Worm (Caenorhabditis elegans): ENCODE data around the gene C46F4.3.
A peak's percentile ranks its signal among the peaks of the same experiment; 100 is the strongest.

Gene C46F4.3

DNA sequence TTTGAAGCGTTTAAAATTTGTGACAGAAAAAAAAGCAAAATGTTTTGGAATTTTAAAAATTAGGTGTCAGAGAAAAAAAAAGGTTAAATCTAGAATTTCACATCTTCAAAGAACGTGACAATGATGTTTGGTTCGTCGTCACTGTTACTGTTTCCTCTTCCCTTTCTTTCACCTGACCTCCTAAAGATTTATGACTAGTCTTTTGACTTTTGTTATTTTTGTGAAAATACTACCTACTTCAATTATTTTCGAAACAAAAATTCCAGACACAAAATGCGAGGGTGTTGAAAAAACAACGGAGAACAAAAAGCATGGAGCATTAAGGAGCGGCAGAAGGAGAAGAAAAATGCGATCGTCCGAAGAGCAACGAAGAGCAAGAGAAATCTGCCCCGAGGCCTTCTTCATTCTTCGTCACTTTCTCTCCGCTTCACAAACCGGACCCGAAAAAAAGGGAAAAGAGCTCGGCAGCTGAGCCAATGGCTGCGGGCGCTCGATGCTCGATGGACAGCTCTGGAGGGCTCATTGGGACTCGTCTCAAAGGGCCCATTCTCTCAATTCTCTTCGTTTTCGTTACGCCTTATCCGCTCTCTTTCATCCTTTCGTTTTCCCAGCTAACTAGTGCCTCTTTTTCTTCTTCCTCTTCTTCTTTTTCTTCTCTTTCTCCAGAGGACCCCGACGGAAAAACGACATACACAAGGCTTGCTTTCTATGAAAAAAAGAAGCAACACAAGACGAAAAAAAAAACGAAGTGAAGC lies 40.8 kb downstream of the C46F4.3 start:
- TF ChIP-seq ceh-39 (tag; optimal IDR thresholded peaks at IDR 0.05) (no peak), mls-2 (tag; optimal IDR thresholded peaks at IDR 0.05) (no peak), ces-1 (GFP tag; optimal IDR thresholded peaks at IDR 0.05) (peak; percentile 67), unc-120 (tag; optimal IDR thresholded peaks at IDR 0.05; ENCODE audit: poor library complexity, severe bottlenecking) (peak; percentile 83), elt-1 (tag; optimal IDR thresholded peaks at IDR 0.05; ENCODE audit: borderline replicate concordance, insufficient read depth) (no peak), lsy-2 (tag; optimal IDR thresholded peaks at IDR 0.05) (no peak), unc-62 (GFP tag; optimal IDR thresholded peaks at IDR 0.05) (peak; percentile 5)

DNA sequence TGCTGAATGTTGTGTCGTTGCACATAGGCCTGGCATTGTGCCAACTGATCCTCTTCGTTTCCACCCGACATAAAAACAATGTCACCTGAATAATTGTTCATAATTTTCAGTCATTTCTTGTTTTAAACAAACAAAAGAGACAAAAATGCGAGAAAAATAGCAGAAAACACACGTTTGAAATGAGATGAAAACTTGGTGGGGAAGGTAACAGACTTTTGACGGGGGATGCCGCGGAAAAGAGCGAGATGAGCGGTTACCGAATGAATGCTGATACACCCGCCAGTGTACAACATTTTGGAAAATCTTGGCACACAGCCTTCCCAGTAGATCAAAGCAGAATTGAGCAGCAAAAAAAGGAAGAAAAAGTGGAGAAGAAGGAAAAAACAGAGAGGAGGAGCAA lies 42.2 kb downstream of the C46F4.3 start, which contains the start of gene kin-2:
kin-2 (minus strand) TSS at position 101 of the 400 bp plus-strand sequence.
- TF ChIP-seq unc-62 (GFP tag; optimal IDR thresholded peaks at IDR 0.05) (no peak), elt-3 (tag; optimal IDR thresholded peaks at IDR 0.05) (no peak), unc-120 (tag; optimal IDR thresholded peaks at IDR 0.05; ENCODE audit: poor library complexity, severe bottlenecking) (no peak), ces-1 (GFP tag; optimal IDR thresholded peaks at IDR 0.05) (no peak), tbx-8 (GFP tag; optimal IDR thresholded peaks at IDR 0.05) (no peak), snpc-4 (tag; optimal IDR thresholded peaks at IDR 0.05) (no peak), nhr-76 (tag; optimal IDR thresholded peaks at IDR 0.05) (no peak), lsy-2 (tag; optimal IDR thresholded peaks at IDR 0.05) (no peak), hlh-1 (tag; optimal IDR thresholded peaks at IDR 0.05) (no peak), cnd-1 (tag; optimal IDR thresholded peaks at IDR 0.05) (no peak), nhr-28 (tag; optimal IDR thresholded peaks at IDR 0.05) (no peak), pha-4 (tag; optimal IDR thresholded peaks at IDR 0.05) (no peak), sptf-1 (tag; optimal IDR thresholded peaks at IDR 0.05) (no peak), bed-3 (GFP tag; optimal IDR thresholded peaks at IDR 0.05) (no peak)

DNA sequence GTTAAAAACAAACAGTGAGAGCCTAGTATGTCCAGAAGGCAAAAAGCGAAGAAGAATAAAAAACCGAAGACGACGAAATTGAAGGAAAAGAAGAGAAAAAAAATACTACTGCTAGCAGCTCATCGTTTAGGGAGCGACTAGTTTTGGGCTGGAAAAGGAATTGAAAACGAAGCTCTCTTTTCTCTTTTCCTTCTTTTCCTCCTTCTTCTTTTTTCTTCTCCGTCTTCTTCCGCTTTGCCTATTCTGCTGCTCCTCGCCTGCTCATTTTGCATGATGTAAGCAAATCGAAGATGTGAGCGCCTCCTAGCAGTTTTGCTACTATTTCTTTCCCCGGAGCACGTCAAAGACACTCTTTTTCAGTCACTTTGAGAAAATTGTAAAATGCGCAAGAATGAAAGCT lies 46.1 kb downstream of the C46F4.3 start:
- TF ChIP-seq ham-2 (GFP tag; optimal IDR thresholded peaks at IDR 0.05) (no peak), ces-1 (GFP tag; optimal IDR thresholded peaks at IDR 0.05) (peak; percentile 37), ceh-39 (tag; optimal IDR thresholded peaks at IDR 0.05) (no peak), mep-1 (tag; optimal IDR thresholded peaks at IDR 0.05) (peak; percentile 40)

DNA sequence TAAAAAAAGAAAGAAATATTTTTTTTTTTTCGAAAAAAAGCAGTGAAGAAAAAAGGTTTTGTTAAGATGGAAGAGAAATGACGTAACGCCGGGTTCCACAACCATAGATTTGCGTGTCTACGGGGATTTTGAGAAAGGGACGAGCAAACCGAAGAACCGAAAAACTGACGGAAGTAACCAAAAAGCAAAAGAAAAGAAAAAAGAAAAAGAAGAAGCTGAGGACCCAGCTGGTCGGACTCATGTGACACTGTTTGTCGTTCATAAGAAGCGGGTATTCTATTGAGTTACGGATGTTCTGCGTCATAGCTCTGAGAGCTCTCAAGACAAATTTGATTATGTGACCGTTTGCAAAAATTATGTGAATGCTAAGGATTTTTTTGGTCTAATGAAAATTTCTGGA lies 47.2 kb downstream of the C46F4.3 start:
- TF ChIP-seq nhr-237 (tag; optimal IDR thresholded peaks at IDR 0.05), result no peak
- no peak for TF ChIP-seq nhr-12 (tag; optimal IDR thresholded peaks at IDR 0.05)
- no peak for TF ChIP-seq lin-32 (GFP tag; optimal IDR thresholded peaks at IDR 0.05)
- no peak for TF ChIP-seq unc-39 (tag; optimal IDR thresholded peaks at IDR 0.05)
- no peak for TF ChIP-seq mab-5 (tag; optimal IDR thresholded peaks at IDR 0.05)
- TF ChIP-seq nhr-76 (tag; optimal IDR thresholded peaks at IDR 0.05), result no peak
- TF ChIP-seq ceh-43 (GFP tag; optimal IDR thresholded peaks at IDR 0.05), result no peak
- no peak for TF ChIP-seq pha-4 (tag; optimal IDR thresholded peaks at IDR 0.05)
- no peak for TF ChIP-seq hlh-1 (tag; optimal IDR thresholded peaks at IDR 0.05)
- no peak for TF ChIP-seq cnd-1 (tag; optimal IDR thresholded peaks at IDR 0.05)
- TF ChIP-seq tbx-8 (GFP tag; optimal IDR thresholded peaks at IDR 0.05), result no peak
- TF ChIP-seq unc-62 (GFP tag; optimal IDR thresholded peaks at IDR 0.05), result no peak
- TF ChIP-seq flh-1 (GFP tag; optimal IDR thresholded peaks at IDR 0.05), result no peak
- TF ChIP-seq sptf-1 (tag; optimal IDR thresholded peaks at IDR 0.05), result no peak

DNA sequence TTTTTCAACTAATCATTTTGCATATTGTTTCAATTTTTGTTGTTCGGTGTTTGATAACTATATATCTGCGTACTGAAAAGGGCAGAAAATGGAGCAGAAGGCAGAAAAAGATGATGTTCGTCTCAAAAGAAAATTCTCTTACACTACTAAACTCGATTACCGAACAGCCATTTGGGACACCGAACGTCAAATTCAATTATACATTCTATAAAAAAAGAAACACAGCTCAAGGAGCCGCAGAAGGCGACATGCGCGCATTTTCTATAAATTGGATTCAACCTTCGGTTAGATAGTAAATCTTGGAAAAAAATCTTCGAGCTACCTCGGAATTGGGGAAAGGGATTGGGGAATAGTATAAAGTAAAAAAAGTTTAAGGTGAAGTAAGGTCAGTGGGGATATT lies 47.7 kb downstream of the C46F4.3 start:
- TF ChIP-seq ces-1 (GFP tag; optimal IDR thresholded peaks at IDR 0.05) (peak; percentile 90), elt-3 (tag; optimal IDR thresholded peaks at IDR 0.05) (no peak)

DNA sequence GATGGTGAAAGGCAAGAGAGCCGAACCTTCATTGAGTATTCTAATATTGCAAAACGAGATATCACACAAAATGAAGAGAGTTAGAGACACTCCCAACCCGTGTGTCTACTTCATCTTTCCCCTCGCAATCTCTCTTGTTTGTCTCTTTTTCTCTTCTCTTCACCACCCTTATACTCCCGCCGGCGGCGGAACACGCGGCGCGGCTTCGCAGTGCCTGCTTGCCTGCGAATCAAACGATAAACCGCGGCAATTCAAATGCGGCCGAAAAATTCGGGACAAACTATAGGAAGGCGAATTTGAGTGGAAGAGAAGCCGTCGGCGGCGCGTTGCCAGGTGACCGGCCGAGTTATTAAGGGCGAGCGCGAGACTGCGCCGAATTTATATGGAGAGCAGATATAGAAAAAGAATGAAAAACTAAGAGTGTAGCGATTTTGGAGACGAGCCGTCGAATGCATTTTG lies 49.0 kb downstream of the C46F4.3 start, which contains the start of gene klp-13:
klp-13 (plus strand) TSS at position 409 of the 459 bp plus-strand sequence.
- TF ChIP-seq lin-32 (GFP tag; optimal IDR thresholded peaks at IDR 0.05) (no peak), nhr-237 (tag; optimal IDR thresholded peaks at IDR 0.05) (peak; percentile 85), nhr-28 (tag; optimal IDR thresholded peaks at IDR 0.05) (no peak), drap-1 (GFP tag; optimal IDR thresholded peaks at IDR 0.05) (peak; percentile 62), ceh-43 (GFP tag; optimal IDR thresholded peaks at IDR 0.05) (no peak), mls-2 (tag; optimal IDR thresholded peaks at IDR 0.05) (peak; percentile 76), sem-2 (GFP tag; optimal IDR thresholded peaks at IDR 0.05) (no peak), mep-1 (tag; optimal IDR thresholded peaks at IDR 0.05) (peak; percentile 85), blmp-1 (tag; optimal IDR thresholded peaks at IDR 0.05) (no peak), ham-2 (GFP tag; optimal IDR thresholded peaks at IDR 0.05) (peak; percentile 95), tbx-8 (GFP tag; optimal IDR thresholded peaks at IDR 0.05) (no peak), nhr-12 (tag; optimal IDR thresholded peaks at IDR 0.05) (peak; percentile 11), nhr-76 (tag; optimal IDR thresholded peaks at IDR 0.05) (no peak), cnd-1 (tag; optimal IDR thresholded peaks at IDR 0.05) (no peak), ces-1 (GFP tag; optimal IDR thresholded peaks at IDR 0.05) (peak; percentile 70), hlh-1 (tag; optimal IDR thresholded peaks at IDR 0.05) (peak; percentile 80), sptf-1 (tag; optimal IDR thresholded peaks at IDR 0.05) (peak; percentile 75), ceh-83 (GFP tag; optimal IDR thresholded peaks at IDR 0.05) (no peak), M03D4.4 (tag; optimal IDR thresholded peaks at IDR 0.05) (no peak), bed-3 (GFP tag; optimal IDR thresholded peaks at IDR 0.05) (no peak), nhr-2 (tag; optimal IDR thresholded peaks at IDR 0.05) (no peak), unc-62 (GFP tag; optimal IDR thresholded peaks at IDR 0.05) (peak; percentile 55), pha-4 (tag; optimal IDR thresholded peaks at IDR 0.05) (peak; percentile 33), lin-13 (tag; optimal IDR thresholded peaks at IDR 0.05) (peak; percentile 51), lsy-2 (tag; optimal IDR thresholded peaks at IDR 0.05) (peak; percentile 51), unc-120 (tag; optimal IDR thresholded peaks at IDR 0.05; ENCODE audit: poor library complexity, severe bottlenecking) (peak; percentile 80)

Measured in whole organism, mixed stage, embryonic.